Fruit fly (Drosophila melanogaster): ENCODE measurements around the gene Taf13.
A peak's percentile ranks its signal among the peaks of the same experiment; 100 is the strongest.

Gene Taf13

DNA sequence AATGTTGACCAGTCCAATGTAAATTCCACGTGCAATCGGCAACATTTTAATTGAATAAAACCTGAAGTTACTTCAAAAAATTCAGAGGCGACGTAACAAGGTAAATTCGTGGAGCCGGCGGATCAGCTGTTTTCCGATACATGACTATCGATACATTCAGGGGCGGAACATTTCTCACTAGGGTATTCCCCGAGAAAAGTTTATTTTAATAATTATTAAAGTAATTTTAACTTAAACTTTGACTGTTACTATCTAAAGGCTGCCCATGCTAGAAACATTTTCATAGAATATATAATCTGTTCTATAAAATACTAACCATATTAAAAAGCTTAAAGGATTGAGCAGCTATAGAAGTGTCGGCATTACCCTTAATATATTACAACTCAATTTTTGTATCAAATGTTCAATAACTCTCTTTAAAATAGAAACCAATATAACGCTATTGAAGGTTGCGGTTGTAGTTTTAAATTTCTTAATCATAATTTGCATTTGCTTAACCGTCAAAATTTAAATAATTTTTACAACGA lies 3.5 kb upstream of the Taf13 start, which contains the start of the genes mRpS18B and Kua (continued):
- TF ChIP-seq nmo (GFP tag; optimal IDR thresholded peaks at IDR 0.05): peak; percentile 65
- no peak for TF ChIP-seq HLH54F (GFP tag; optimal IDR thresholded peaks at IDR 0.05)
- TF ChIP-seq pros (GFP tag; optimal IDR thresholded peaks at IDR 0.05): no peak
- no peak for TF ChIP-seq eyg (GFP tag; optimal IDR thresholded peaks at IDR 0.05)
- no peak for TF ChIP-seq CG8478 (optimal IDR thresholded peaks at IDR 0.05)
- TF ChIP-seq Ada2b (GFP tag; IDR thresholded peaks at IDR 0.05): peak; percentile 60
- TF ChIP-seq crc (GFP tag; optimal IDR thresholded peaks at IDR 0.05): no peak
- TF ChIP-seq CG11560 (tag; IDR thresholded peaks at IDR 0.05): no peak
- no peak for TF ChIP-seq ham (GFP tag; IDR thresholded peaks at IDR 0.05)
- TF ChIP-seq pho (GFP tag; optimal IDR thresholded peaks at IDR 0.05): no peak
- no peak for TF ChIP-seq gro (GFP tag; optimal IDR thresholded peaks at IDR 0.05)
- TF ChIP-seq corto (GFP tag; optimal IDR thresholded peaks at IDR 0.05): no peak
- TF ChIP-seq HLH4C (GFP tag; IDR thresholded peaks at IDR 0.05; ENCODE audit: partially characterized antibody): no peak; the same call in 2 of the 3 replicates
- 0 out of 2 replicates have a peak, but pooled peaks have one; percentile 35 for TF ChIP-seq ttk (GFP tag; IDR thresholded peaks at IDR 0.05)
- TF ChIP-seq twi (tag; optimal IDR thresholded peaks at IDR 0.05): no peak
- TF ChIP-seq prd (optimal IDR thresholded peaks at IDR 0.05): no peak
- peak; percentile 72 for TF ChIP-seq prd (GFP tag; IDR thresholded peaks at IDR 0.05)
- TF ChIP-seq CG3163 (GFP tag; optimal IDR thresholded peaks at IDR 0.05): no peak
- TF ChIP-seq nau (GFP tag; optimal IDR thresholded peaks at IDR 0.05): no peak
- no peak for TF ChIP-seq onecut (GFP tag; IDR thresholded peaks at IDR 0.05)
- TF ChIP-seq CG18619 (GFP tag; optimal IDR thresholded peaks at IDR 0.05): peak; percentile 34
- TF ChIP-seq Ets65A (GFP tag): peak; percentile 53
- no peak for TF ChIP-seq sima (GFP tag; optimal IDR thresholded peaks at IDR 0.05)
- 0 out of 2 replicates have a peak, but pooled peaks have one; percentile 23 for TF ChIP-seq E2f2 (GFP tag; IDR thresholded peaks at IDR 0.05)
- TF ChIP-seq TFAM (GFP tag; optimal IDR thresholded peaks at IDR 0.05): no peak
- peak; percentile 71 for TF ChIP-seq ken (GFP tag; IDR thresholded peaks at IDR 0.05)
- no peak for TF ChIP-seq gsb (GFP tag; IDR thresholded peaks at IDR 0.05)
- no peak for TF ChIP-seq vnd (GFP tag; IDR thresholded peaks at IDR 0.05; ENCODE audit: partially characterized antibody)
- no peak for TF ChIP-seq crol (GFP tag; IDR thresholded peaks at IDR 0.05)
- peak; percentile 65 for TF ChIP-seq CG15696 (tag; optimal IDR thresholded peaks at IDR 0.05)
- TF ChIP-seq zfh1 (GFP tag; IDR thresholded peaks at IDR 0.05): peak; percentile 71; the same call in 1 of the 3 replicates
- no peak for TF ChIP-seq fu2 (GFP tag; optimal IDR thresholded peaks at IDR 0.05)
- TF ChIP-seq CG3726 (GFP tag; IDR thresholded peaks at IDR 0.05): no peak
- TF ChIP-seq CG12155 (GFP tag; optimal IDR thresholded peaks at IDR 0.05): peak; percentile 31
- TF ChIP-seq al (GFP tag; IDR thresholded peaks at IDR 0.05): peak; percentile 42; the same call in 1 of the 2 replicates
- TF ChIP-seq chinmo (GFP tag; IDR thresholded peaks at IDR 0.05; ENCODE audit: partially characterized antibody): no peak
- peak; percentile 77 for TF ChIP-seq CG17361 (GFP tag; IDR thresholded peaks at IDR 0.05)
- TF ChIP-seq CG2120 (GFP tag; optimal IDR thresholded peaks at IDR 0.05): peak; percentile 67
- no peak for TF ChIP-seq Side (GFP tag; optimal IDR thresholded peaks at IDR 0.05)
- peak; percentile 52; the same call in 2 of the 4 replicates for TF ChIP-seq Dll (GFP tag; IDR thresholded peaks at IDR 0.05; ENCODE audit: partially characterized antibody)
- TF ChIP-seq CG18764 (GFP tag; optimal IDR thresholded peaks at IDR 0.05): peak; percentile 1
- peak; percentile 51 for TF ChIP-seq CG18599 (GFP tag; optimal IDR thresholded peaks at IDR 0.05)
- no peak for TF ChIP-seq maf-S (GFP tag; optimal IDR thresholded peaks at IDR 0.05)
- peak; percentile 85 for TF ChIP-seq Med (GFP tag)
- no peak for TF ChIP-seq GATAe (GFP tag; conservative IDR thresholded peaks at IDR 0.05)
- TF ChIP-seq chm (GFP tag; IDR thresholded peaks at IDR 0.05): 0 out of 2 replicates have a peak, but pooled peaks have one; percentile 36
- no peak for TF ChIP-seq ash1 (GFP tag; optimal IDR thresholded peaks at IDR 0.05)
- peak; percentile 70 for TF ChIP-seq CG2712 (tag; optimal IDR thresholded peaks at IDR 0.05)
- TF ChIP-seq tx (GFP tag; optimal IDR thresholded peaks at IDR 0.05): no peak
- TF ChIP-seq phol (tag; optimal IDR thresholded peaks at IDR 0.05): peak; percentile 50
- peak; percentile 57; the same call in 2 of the 3 replicates for TF ChIP-seq dysf (GFP tag; IDR thresholded peaks at IDR 0.05)
- TF ChIP-seq CG10431 (GFP tag; optimal IDR thresholded peaks at IDR 0.05): no peak
